Worm (Caenorhabditis elegans) whole organism, L4 larva: ENCODE measurements around the gene cest-5.2.
A peak's percentile ranks its signal among the peaks of the same experiment; 100 is the strongest.

Experiments
- D1046.2 ChIP-seq: fragments of 200-800 bp; sonication (Bioruptor generic); IDR thresholded peaks from 2 replicates; pipeline ENCODE4 v1.3.6; 2022; ENCODE audit warnings: missing genetic modification characterization, missing compliant biosample characterization
- F37D6.2 ChIP-seq: sonication (generic microtip); optimal IDR thresholded peaks from 2 replicates; lab custom pipeline; 2016; ENCODE audit warnings: mild to moderate bottlenecking, missing genetic modification characterization, missing compliant biosample characterization
- R02D3.7 ChIP-seq: fragments of 150-350 bp; sonication (generic microtip); optimal IDR thresholded peaks from 3 replicates; lab custom pipeline; 2014; ENCODE audit warnings: missing biosample characterization, missing genetic modification characterization
- T20F7.1 ChIP-seq: fragments of 200-800 bp; sonication (Bioruptor generic); optimal IDR thresholded peaks from 2 replicates; lab custom pipeline; 2018; ENCODE audit warnings: mild to moderate bottlenecking, missing genetic modification characterization, missing compliant biosample characterization
- Y48G9A.11 ChIP-seq: fragments of 200-800 bp; sonication (Bioruptor generic); IDR thresholded peaks from 2 replicates; pipeline ENCODE4 v1.3.6; 2022; ENCODE audit warnings: missing genetic modification reagents, missing genetic modification characterization, missing compliant biosample characterization
- ZK546.5 ChIP-seq, 2 experiments: sonication (generic microtip); optimal IDR thresholded peaks; 2 replicates each; lab custom pipeline; 2017; ENCODE audit warnings: missing biosample characterization in 2 of 2, missing genetic modification characterization in 2 of 2
- aha-1 ChIP-seq: fragments of 150-350 bp; peaks from one replicate; lab custom pipeline; 2014; ENCODE audit warnings: missing biosample characterization, missing genetic modification characterization
- aly-2 ChIP-seq: sonication (generic microtip); optimal IDR thresholded peaks from 2 replicates; lab custom pipeline; 2018; ENCODE audit warnings: missing biosample characterization, missing genetic modification characterization
- ceh-20 ChIP-seq: fragments of 200-800 bp; sonication (Bioruptor generic); IDR thresholded peaks from 2 replicates; pipeline ENCODE4 v1.3.6; 2022; ENCODE audit warnings: missing genetic modification reagents, missing genetic modification characterization, missing compliant biosample characterization
- ceh-28 ChIP-seq: fragments of 150-350 bp; optimal IDR thresholded peaks from 2 replicates; lab custom pipeline; 2014; ENCODE audit warnings: missing biosample characterization, missing genetic modification reagents, missing genetic modification characterization
- ceh-32 ChIP-seq: sonication (generic microtip); optimal IDR thresholded peaks from 2 replicates; lab custom pipeline; 2016; ENCODE audit warnings: mild to moderate bottlenecking, missing genetic modification characterization, missing compliant biosample characterization; ENCODE audit not compliant: poor library complexity
- ceh-62 ChIP-seq: sonication (generic microtip); optimal IDR thresholded peaks from 2 replicates; lab custom pipeline; 2017; ENCODE audit warnings: missing biosample characterization, missing genetic modification characterization
- ceh-82 ChIP-seq: sonication (generic microtip); optimal IDR thresholded peaks from 2 replicates; lab custom pipeline; 2017; ENCODE audit warnings: missing biosample characterization, missing genetic modification characterization
- ces-1 ChIP-seq: fragments of 150-350 bp; sonication (generic microtip); optimal IDR thresholded peaks from 4 replicates; lab custom pipeline; 2014; ENCODE audit warnings: missing biosample characterization, missing genetic modification reagents, missing genetic modification characterization
- daf-19 ChIP-seq: fragments of 200-800 bp; sonication (Bioruptor generic); conservative IDR thresholded peaks from 2 replicates; pipeline ENCODE4 v1.3.6; 2022; ENCODE audit warnings: missing genetic modification characterization, missing compliant biosample characterization
- daf-8 ChIP-seq: fragments of 200-800 bp; sonication (Bioruptor generic); IDR thresholded peaks from 2 replicates; pipeline ENCODE4 v1.3.6; 2022; ENCODE audit warnings: missing genetic modification characterization, missing compliant biosample characterization
- dmd-8 ChIP-seq: fragments of 200-800 bp; sonication (Bioruptor generic); IDR thresholded peaks from 2 replicates; pipeline ENCODE4 v1.3.6; 2022; ENCODE audit warnings: missing genetic modification characterization, missing compliant biosample characterization
- dmd-9 ChIP-seq: fragments of 200-800 bp; sonication (Bioruptor generic); IDR thresholded peaks from 2 replicates; pipeline ENCODE4 v1.3.6; 2022; ENCODE audit warnings: missing genetic modification reagents, missing genetic modification characterization, missing compliant biosample characterization
- dpl-1 ChIP-seq: fragments of 150-350 bp; optimal IDR thresholded peaks from 2 replicates; lab custom pipeline; 2014; ENCODE audit warnings: missing biosample characterization, missing genetic modification reagents, missing genetic modification characterization
- dve-1 ChIP-seq: sonication (generic microtip); optimal IDR thresholded peaks from 2 replicates; lab custom pipeline; 2017; ENCODE audit warnings: antibody characterized with exemption, mild to moderate bottlenecking, missing genetic modification characterization, missing compliant biosample characterization; ENCODE audit not compliant: insufficient read depth
- egl-27 ChIP-seq: sonication (generic microtip); optimal IDR thresholded peaks from 3 replicates; lab custom pipeline; 2017; ENCODE audit warnings: missing biosample characterization, missing genetic modification reagents, missing genetic modification characterization
- egl-43 ChIP-seq: fragments of 200-800 bp; sonication (Bioruptor generic); IDR thresholded peaks from 2 replicates; pipeline ENCODE4 v1.3.6; 2022; ENCODE audit warnings: missing genetic modification reagents, missing genetic modification characterization, missing compliant biosample characterization
- gei-8 ChIP-seq: fragments of 200-800 bp; sonication (Bioruptor generic); optimal IDR thresholded peaks from 2 replicates; lab custom pipeline; 2018; ENCODE audit warnings: mild to moderate bottlenecking, missing genetic modification characterization, missing compliant biosample characterization
- hlh-11 ChIP-seq: fragments of 200-800 bp; sonication (Bioruptor generic); optimal IDR thresholded peaks from 2 replicates; lab custom pipeline; 2018; ENCODE audit warnings: mild to moderate bottlenecking, missing genetic modification characterization, missing compliant biosample characterization
- hmg-1.1 ChIP-seq: fragments of 200-800 bp; sonication (Bioruptor generic); IDR thresholded peaks from 2 replicates; pipeline ENCODE4 v1.3.6; 2022; ENCODE audit warnings: missing genetic modification reagents, missing genetic modification characterization, missing compliant biosample characterization
- lin-13 ChIP-seq: fragments of 150-350 bp; optimal IDR thresholded peaks from 2 replicates; lab custom pipeline; 2014; ENCODE audit warnings: missing biosample characterization, missing genetic modification reagents, missing genetic modification characterization
- lin-15B ChIP-seq: fragments of 150-350 bp; sonication (generic microtip); optimal IDR thresholded peaks from 3 replicates; lab custom pipeline; 2014; ENCODE audit warnings: missing biosample characterization, missing genetic modification characterization
- lin-29 ChIP-seq: fragments of 200-800 bp; sonication (Bioruptor generic); IDR thresholded peaks from 2 replicates; pipeline ENCODE4 v1.3.6; 2022; ENCODE audit warnings: missing genetic modification reagents, missing genetic modification characterization, missing compliant biosample characterization
- mdt-29 ChIP-seq: fragments of 200-800 bp; sonication (Bioruptor generic); IDR thresholded peaks from 2 replicates; pipeline ENCODE4 v1.3.6; 2022; ENCODE audit warnings: missing genetic modification reagents, missing genetic modification characterization, missing compliant biosample characterization
- mep-1 ChIP-seq: fragments of 150-350 bp; sonication (generic microtip); optimal IDR thresholded peaks from 3 replicates; lab custom pipeline; 2014; ENCODE audit warnings: missing biosample characterization, missing genetic modification characterization
- mxl-2 ChIP-seq: fragments of 200-800 bp; sonication (Bioruptor generic); conservative IDR thresholded peaks from 2 replicates; pipeline ENCODE4 v1.3.6; 2022; ENCODE audit warnings: missing genetic modification reagents, missing genetic modification characterization, missing compliant biosample characterization
- mxl-3 ChIP-seq: fragments of 200-800 bp; sonication (Bioruptor generic); optimal IDR thresholded peaks from 2 replicates; lab custom pipeline; 2018; ENCODE audit warnings: mild to moderate bottlenecking, missing genetic modification characterization, missing compliant biosample characterization
- nhr-41 ChIP-seq: fragments of 200-800 bp; sonication (Bioruptor generic); IDR thresholded peaks from 2 replicates; pipeline ENCODE4 v1.3.6; 2022; ENCODE audit warnings: missing genetic modification reagents, missing genetic modification characterization, missing compliant biosample characterization
- nhr-48 ChIP-seq: sonication (generic microtip); optimal IDR thresholded peaks from 2 replicates; lab custom pipeline; 2016; ENCODE audit warnings: mild to moderate bottlenecking, missing genetic modification characterization, missing compliant biosample characterization
- nhr-77 ChIP-seq: fragments of 150-350 bp; optimal IDR thresholded peaks from 2 replicates; lab custom pipeline; 2014; ENCODE audit warnings: missing biosample characterization, missing genetic modification characterization
- pha-4 ChIP-seq, 2 experiments: fragments of 150-350 bp in 1 of 2; fragments of 200-800 bp in 1 of 2; sonication (Bioruptor generic) in 1 of 2; IDR thresholded peaks in 1 of 2; optimal IDR thresholded peaks in 1 of 2; 2 replicates each; pipeline versions ENCODE4 v1.3.6 to Lab custom; 2014 to 2022; ENCODE audit warnings: missing genetic modification characterization in 2 of 2, missing genetic modification reagents in 2 of 2, missing biosample characterization in 1 of 2, missing compliant biosample characterization in 1 of 2
- pqm-1 ChIP-seq: sonication (generic microtip); optimal IDR thresholded peaks from 2 replicates; lab custom pipeline; 2017; ENCODE audit warnings: missing biosample characterization, missing genetic modification characterization
- saeg-2 ChIP-seq: fragments of 200-800 bp; sonication (Bioruptor generic); IDR thresholded peaks from 2 replicates; pipeline ENCODE4 v1.3.6; 2022; ENCODE audit warnings: missing genetic modification reagents, missing genetic modification characterization, missing compliant biosample characterization
- spr-1 ChIP-seq: sonication (generic microtip); optimal IDR thresholded peaks from 2 replicates; lab custom pipeline; 2016; ENCODE audit warnings: mild to moderate bottlenecking, missing genetic modification characterization, missing compliant biosample characterization
- tra-1 ChIP-seq: fragments of 200-800 bp; sonication (Bioruptor generic); IDR thresholded peaks from 2 replicates; pipeline ENCODE4 v1.3.6; 2022; ENCODE audit warnings: missing genetic modification reagents, missing genetic modification characterization, missing compliant biosample characterization
- unc-130 ChIP-seq: sonication (generic microtip); optimal IDR thresholded peaks from 2 replicates; lab custom pipeline; 2016; ENCODE audit warnings: missing genetic modification reagents, missing genetic modification characterization, missing compliant biosample characterization
- unc-62 ChIP-seq, 3 experiments: fragments of 150-350 bp in 1 of 3; sonication (generic microtip); optimal IDR thresholded peaks in 2 of 3; peaks in 1 of 3; 1 replicate in 1 of 3; 2 replicates in 2 of 3; lab custom pipeline; 2014 to 2017; ENCODE audit warnings: missing biosample characterization in 3 of 3, missing genetic modification characterization in 3 of 3, missing genetic modification reagents in 3 of 3, missing genotype in 1 of 3
- zag-1 ChIP-seq: fragments of 150-350 bp; optimal IDR thresholded peaks from 2 replicates; lab custom pipeline; 2014; ENCODE audit warnings: missing biosample characterization, missing genetic modification characterization
- zip-11 ChIP-seq: fragments of 200-800 bp; sonication (Bioruptor generic); IDR thresholded peaks from 2 replicates; pipeline ENCODE4 v1.3.6; 2022; ENCODE audit warnings: missing genetic modification characterization, missing compliant biosample characterization
- zip-2 ChIP-seq: fragments of 150-350 bp; optimal IDR thresholded peaks from 2 replicates; lab custom pipeline; 2014; ENCODE audit warnings: missing biosample characterization, missing genetic modification characterization
- ztf-7 ChIP-seq: fragments of 150-350 bp; optimal IDR thresholded peaks from 2 replicates; lab custom pipeline; 2014; ENCODE audit warnings: missing biosample characterization, missing genetic modification characterization

The cest-5.2 gene

DNA sequence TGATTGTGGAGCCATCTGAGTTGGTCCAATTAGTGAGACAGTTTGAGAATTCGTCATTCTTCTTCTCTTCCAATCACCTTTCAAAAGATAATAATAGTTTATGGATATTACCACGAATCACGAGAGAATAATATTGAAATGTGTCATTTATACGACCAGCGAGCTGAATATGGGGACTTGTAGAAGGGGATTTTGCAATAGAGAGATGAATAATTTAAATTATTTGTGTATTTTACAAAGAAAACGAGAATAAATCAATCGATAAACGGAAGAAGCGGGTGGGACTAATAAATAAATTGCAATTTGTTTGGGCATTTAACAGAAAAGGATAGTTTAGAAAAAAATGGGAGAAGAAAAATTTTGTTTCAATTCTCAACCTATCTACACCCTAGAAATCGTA is 45.1 kb downstream of the cest-5.2 start, which contains the start of gene odr-8:
Gene odr-8, minus strand, starts transcription at position 101 of the 400 bp plus-strand sequence.
- TF ChIP-seq nhr-77 (tag; lab: Kevin White, UChicago), result no peak
- no peak for TF ChIP-seq ceh-82 (tag; lab: Kevin White, UChicago)
- no peak for TF ChIP-seq ztf-7
- no peak for TF ChIP-seq dmd-8 (GFP tag; lab: Robert Waterston, UW)
- no peak for TF ChIP-seq daf-19 (GFP tag; lab: Robert Waterston, UW)
- no peak for TF ChIP-seq zag-1
- TF ChIP-seq gei-8, result no peak
- TF ChIP-seq pqm-1 (tag; lab: Kevin White, UChicago), result no peak
- TF ChIP-seq aly-2 (tag; lab: Kevin White, UChicago), result no peak
- TF ChIP-seq dpl-1 (GFP tag; lab: Kevin White, UChicago), result no peak

DNA sequence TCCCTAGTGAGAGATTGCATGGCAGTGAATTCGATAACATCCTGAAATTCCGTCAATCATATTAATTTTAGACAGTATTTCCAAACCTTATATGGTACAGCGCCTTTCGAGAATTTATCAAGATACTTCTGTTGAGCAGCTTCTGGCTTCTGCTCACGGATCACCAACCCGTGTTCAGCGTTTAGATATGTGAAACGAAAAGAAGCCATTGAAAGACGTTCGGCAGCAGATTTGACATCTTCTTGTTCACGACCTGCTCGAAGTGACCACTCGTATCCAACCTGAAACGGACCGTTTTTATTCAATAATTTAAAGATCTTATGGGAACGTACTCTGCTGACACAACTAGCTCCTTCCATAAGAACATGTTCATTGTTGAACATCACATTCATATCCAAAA is 46.1 kb downstream of the cest-5.2 start:
- TF ChIP-seq mxl-2 (no peak), aha-1 (tag; lab: Kevin White, UChicago) (peak; percentile 59), unc-62 (GFP tag; optimal IDR thresholded peaks at IDR 0.05 in 1 of 2; lab: Kevin White, UChicago) (peak in 1 of 2 experiments; percentile 94), unc-62 (tag; optimal IDR thresholded peaks at IDR 0.05; lab: Kevin White, UChicago) (no peak)

DNA sequence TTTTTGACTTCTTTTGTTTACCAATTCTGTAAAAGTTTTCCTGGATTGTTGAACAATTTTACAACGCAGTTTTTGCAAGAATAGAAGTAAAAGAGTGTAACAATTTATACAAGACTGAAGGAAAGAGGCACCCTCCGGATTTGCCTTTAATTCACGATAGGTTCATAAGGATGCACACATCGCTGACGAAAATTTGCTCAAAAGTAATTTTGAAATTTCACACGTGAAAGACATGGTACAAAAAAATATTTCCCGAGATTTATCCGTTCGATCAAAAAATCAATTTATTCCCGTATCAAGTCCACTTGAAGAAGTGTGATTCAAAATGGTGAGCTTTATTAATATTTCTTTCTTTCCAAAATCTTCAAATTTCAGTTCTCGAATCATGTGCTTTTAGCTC is 49.8 kb downstream of the cest-5.2 start, which contains the start of gene C43G2.3:
Gene C43G2.3, plus strand, starts transcription at position 301 of the 400 bp plus-strand sequence.
- TF ChIP-seq dmd-9 (GFP tag; lab: Robert Waterston, UW) (no peak), mxl-3 (GFP tag; lab: Kevin White, UChicago) (no peak), D1046.2 (GFP tag; lab: Robert Waterston, UW) (no peak), lin-13 (GFP tag; lab: Kevin White, UChicago) (no peak), ces-1 (GFP tag; lab: Kevin White, UChicago) (no peak), hlh-11 (tag; lab: Kevin White, UChicago) (no peak)

ce11 chrIV:6576728-6577101 is 51.0 kb downstream of the cest-5.2 start:
- TF ChIP-seq ceh-28 (no peak), ceh-62 (tag; lab: Kevin White, UChicago) (no peak), hmg-1.1 (GFP tag; lab: Robert Waterston, UW) (peak; percentile 45), hlh-11 (tag; lab: Kevin White, UChicago) (peak; percentile 81), mep-1 (tag; lab: Kevin White, UChicago) (peak; percentile 65), dpl-1 (GFP tag; lab: Kevin White, UChicago) (no peak), unc-130 (GFP tag; lab: Kevin White, UChicago) (no peak), mxl-2 (no peak), pha-4 (GFP tag; IDR thresholded peaks at IDR 0.05; lab: Robert Waterston, UW) (no peak), pha-4 (tag; optimal IDR thresholded peaks at IDR 0.05; lab: Kevin White, UChicago) (peak; percentile 32), zag-1 (no peak), spr-1 (no peak), daf-8 (GFP tag; lab: Robert Waterston, UW) (no peak), ceh-20 (GFP tag; lab: Robert Waterston, UW) (no peak), egl-43 (GFP tag; lab: Robert Waterston, UW) (no peak), saeg-2 (GFP tag; lab: Robert Waterston, UW) (no peak), Y48G9A.11 (GFP tag; lab: Robert Waterston, UW) (no peak), T20F7.1 (GFP tag; lab: Kevin White, UChicago) (no peak), tra-1 (GFP tag; lab: Robert Waterston, UW) (no peak), dve-1 (tag; lab: Kevin White, UChicago) (peak; percentile 87), R02D3.7 (tag; lab: Kevin White, UChicago) (no peak), nhr-48 (no peak), D1046.2 (GFP tag; lab: Robert Waterston, UW) (no peak), lin-29 (GFP tag; lab: Robert Waterston, UW) (no peak), lin-15B (tag; lab: Kevin White, UChicago) (no peak), nhr-41 (GFP tag; lab: Robert Waterston, UW) (no peak), ZK546.5 (tag; optimal IDR thresholded peaks at IDR 0.05; lab: Kevin White, UChicago) (no peak), egl-27 (tag; lab: Kevin White, UChicago) (no peak), ceh-32 (no peak), zip-11 (no peak), F37D6.2 (tag; lab: Kevin White, UChicago) (no peak), mdt-29 (GFP tag; lab: Robert Waterston, UW) (no peak), zip-2 (tag; lab: Kevin White, UChicago) (no peak)
